Fruit fly (Drosophila melanogaster): ENCODE measurements around the gene Lsd-2.

The Lsd-2 gene

dm6 chrX:15084580-15085138, 8.6 kb upstream of the Lsd-2 start, which contains the start of gene Cox17 (continued):
- TF ChIP-seq Lim3 (GFP tag; IDR thresholded peaks at IDR 0.05) (no peak), CG10366 (GFP tag; IDR thresholded peaks at IDR 0.05) (peak; percentile 66), Side (GFP tag; optimal IDR thresholded peaks at IDR 0.05) (peak; percentile 48), CG8359 (GFP tag; optimal IDR thresholded peaks at IDR 0.05; ENCODE audit: borderline replicate concordance) (no peak), CG15479 (GFP tag; optimal IDR thresholded peaks at IDR 0.05) (peak; percentile 29), ci (GFP tag; IDR thresholded peaks at IDR 0.05) (peak; percentile 63; the same call in 2 of the 3 replicates), CG32532 (GFP tag; IDR thresholded peaks at IDR 0.05) (peak; percentile 72), sob (GFP tag; IDR thresholded peaks at IDR 0.05) (peak; percentile 59; the same call in 1 of the 2 replicates), hth (optimal IDR thresholded peaks at IDR 0.05) (no peak), CG18764 (GFP tag; optimal IDR thresholded peaks at IDR 0.05) (peak; percentile 80), Hey (tag; optimal IDR thresholded peaks at IDR 0.05) (peak; percentile 36), yki (optimal IDR thresholded peaks at IDR 0.05) (no peak), CG8089 (GFP tag; optimal IDR thresholded peaks at IDR 0.05) (peak; percentile 66), CG31365 (tag; optimal IDR thresholded peaks at IDR 0.05) (no peak), chinmo (GFP tag; IDR thresholded peaks at IDR 0.05; ENCODE audit: partially characterized antibody) (0 out of 4 replicates have a peak, but pooled peaks have one; percentile 67), Stat92E (GFP tag; optimal IDR thresholded peaks at IDR 0.05) (peak in 1 of 3 experiments; percentile 53), insv (GFP tag; optimal IDR thresholded peaks at IDR 0.05) (peak in 1 of 2 experiments; percentile 53), pnt (GFP tag; optimal IDR thresholded peaks at IDR 0.05) (peak; percentile 64), Rx (GFP tag; IDR thresholded peaks at IDR 0.05) (0 out of 2 replicates have a peak, but pooled peaks have one; percentile 33), Fer1 (GFP tag; optimal IDR thresholded peaks at IDR 0.05) (peak; percentile 76), CG7556 (GFP tag; optimal IDR thresholded peaks at IDR 0.05) (peak; percentile 86), CG14050 (GFP tag; IDR thresholded peaks at IDR 0.05) (peak; percentile 45; the same call in 2 of the 3 replicates), CG10267 (tag; optimal IDR thresholded peaks at IDR 0.05) (peak; percentile 88), Oli (tag; optimal IDR thresholded peaks at IDR 0.05) (peak; percentile 75), CG6272 (GFP tag; IDR thresholded peaks at IDR 0.05) (peak; percentile 71), tio (GFP tag; optimal IDR thresholded peaks at IDR 0.05) (peak; percentile 89), CG11093 (GFP tag; IDR thresholded peaks at IDR 0.05) (peak; percentile 68; the same call in 2 of the 3 replicates), lola (GFP tag; optimal IDR thresholded peaks at IDR 0.05) (peak in 1 of 3 experiments; percentile 86), CG10147 (GFP tag; optimal IDR thresholded peaks at IDR 0.05) (peak; percentile 77), pros (GFP tag; optimal IDR thresholded peaks at IDR 0.05) (no peak), Ets65A (GFP tag) (peak; percentile 96), CG2202 (tag; optimal IDR thresholded peaks at IDR 0.05) (peak; percentile 32), CG11504 (tag; optimal IDR thresholded peaks at IDR 0.05) (peak; percentile 86), fd64A (GFP tag; optimal IDR thresholded peaks at IDR 0.05) (no peak), ara (GFP tag; IDR thresholded peaks at IDR 0.05) (no peak; the same call in 1 of the 2 replicates), CG12391 (tag; optimal IDR thresholded peaks at IDR 0.05) (peak; percentile 88), HmgZ (tag; optimal IDR thresholded peaks at IDR 0.05) (peak; percentile 82), CG18599 (GFP tag; optimal IDR thresholded peaks at IDR 0.05) (peak; percentile 83), salm (tag; optimal IDR thresholded peaks at IDR 0.05) (peak; percentile 6), ac (GFP tag; optimal IDR thresholded peaks at IDR 0.05) (no peak), CG13287 (GFP tag; IDR thresholded peaks at IDR 0.05; ENCODE audit: partially characterized antibody) (peak; percentile 80), psq (GFP tag; optimal IDR thresholded peaks at IDR 0.05) (peak; percentile 56), z (GFP tag; IDR thresholded peaks at IDR 0.05) (no peak), cad (GFP tag; optimal IDR thresholded peaks at IDR 0.05) (no peak), CG16863 (GFP tag; optimal IDR thresholded peaks at IDR 0.05) (peak; percentile 33), Atf6 (GFP tag; IDR thresholded peaks at IDR 0.05) (peak; percentile 69; the same call in 1 of the 2 replicates), Usf (GFP tag; optimal IDR thresholded peaks at IDR 0.05) (peak; percentile 69), CG31441 (GFP tag; IDR thresholded peaks at IDR 0.05) (peak; percentile 90), croc (GFP tag; conservative IDR thresholded peaks at IDR 0.05) (peak; percentile 48), CG8924 (tag; optimal IDR thresholded peaks at IDR 0.05) (peak; percentile 85)
